Fruit fly (Drosophila melanogaster): ENCODE measurements around the gene Spn75F.

Spn75F gene

dm6 chr3L:19151938-19152517 lies 22.6 kb upstream of the Spn75F start:
- peak; percentile 15 for TF ChIP-seq Smox (GFP tag; optimal IDR thresholded peaks at IDR 0.05)
- no peak for TF ChIP-seq CG3032 (tag; optimal IDR thresholded peaks at IDR 0.05)
- no peak for TF ChIP-seq CG11762 (GFP tag; optimal IDR thresholded peaks at IDR 0.05; ENCODE audit: insufficient read depth)
- no peak for TF ChIP-seq CG32006 (GFP tag; optimal IDR thresholded peaks at IDR 0.05)
- TF ChIP-seq CG10669 (GFP tag; optimal IDR thresholded peaks at IDR 0.05): no peak
- TF ChIP-seq CG31627 (GFP tag; optimal IDR thresholded peaks at IDR 0.05): no peak
- no peak for TF ChIP-seq spab (GFP tag; optimal IDR thresholded peaks at IDR 0.05)
- TF ChIP-seq CG6792 (GFP tag; optimal IDR thresholded peaks at IDR 0.05): no peak
- peak; percentile 42 for TF ChIP-seq Eip78C (GFP tag)
- no peak for TF ChIP-seq Ets21C (GFP tag; optimal IDR thresholded peaks at IDR 0.05)
- TF ChIP-seq Ets96B (tag; optimal IDR thresholded peaks at IDR 0.05): no peak
- TF ChIP-seq Hr39 (GFP tag; optimal IDR thresholded peaks at IDR 0.05): peak; percentile 5
- no peak for TF ChIP-seq Gug (GFP tag; IDR thresholded peaks at IDR 0.05)
- TF ChIP-seq ss (GFP tag; optimal IDR thresholded peaks at IDR 0.05): no peak
- no peak for TF ChIP-seq CG6854 (GFP tag; optimal IDR thresholded peaks at IDR 0.05)
- TF ChIP-seq esn (GFP tag; optimal IDR thresholded peaks at IDR 0.05): no peak
- TF ChIP-seq Lpt (GFP tag; optimal IDR thresholded peaks at IDR 0.05): no peak
- TF ChIP-seq CG11294 (GFP tag; IDR thresholded peaks at IDR 0.05): no peak
- TF ChIP-seq Met (GFP tag; optimal IDR thresholded peaks at IDR 0.05): no peak
- peak; percentile 30 for TF ChIP-seq svp (GFP tag)
- no peak for TF ChIP-seq CG3919 (GFP tag; optimal IDR thresholded peaks at IDR 0.05)
- no peak for TF ChIP-seq CG8319 (GFP tag; optimal IDR thresholded peaks at IDR 0.05)
- no peak for TF ChIP-seq salr (GFP tag; optimal IDR thresholded peaks at IDR 0.05)
- no peak for TF ChIP-seq CG6276 (GFP tag; optimal IDR thresholded peaks at IDR 0.05)

DNA sequence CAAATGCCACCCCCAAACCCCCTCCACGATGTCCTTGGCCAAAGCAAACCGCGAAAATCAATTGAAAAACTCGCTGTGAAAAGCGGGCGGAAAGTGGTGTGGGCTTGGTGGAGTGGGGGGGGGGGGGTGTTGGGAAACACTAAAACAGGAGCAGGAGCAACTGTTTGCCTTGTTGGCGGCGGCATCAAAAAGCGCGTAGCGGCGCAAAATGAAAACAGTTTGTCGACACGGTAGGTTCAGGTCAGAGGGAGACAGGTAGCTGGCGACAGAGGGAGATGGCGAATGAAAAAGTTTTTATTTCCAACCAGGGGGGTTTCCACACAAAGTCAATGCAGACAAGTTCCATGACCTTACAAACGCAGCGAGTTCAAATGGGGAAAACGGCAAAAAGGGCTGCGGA lies 21.5 kb upstream of the Spn75F start:
- no peak for TF ChIP-seq CG3032 (tag; optimal IDR thresholded peaks at IDR 0.05)

DNA sequence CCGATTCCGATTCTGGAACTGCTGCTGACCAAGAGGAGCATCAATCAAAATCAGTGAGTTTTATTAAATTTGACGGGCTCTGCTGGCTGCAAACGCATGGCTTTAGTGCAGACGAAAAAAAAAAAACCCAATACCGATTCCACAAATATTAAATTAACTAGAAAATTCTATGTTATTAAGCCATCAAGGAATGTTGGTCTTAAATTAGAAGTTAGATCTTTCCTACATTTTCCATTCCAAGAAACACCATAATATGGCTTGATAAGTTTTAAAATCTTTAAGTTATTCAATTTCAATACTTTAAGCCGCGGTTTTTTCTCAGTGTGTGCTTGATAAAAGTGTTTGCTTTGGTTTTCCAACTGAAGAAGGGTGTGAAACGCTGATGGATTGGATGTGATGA lies 17.7 kb upstream of the Spn75F start:
- TF ChIP-seq Met (GFP tag; optimal IDR thresholded peaks at IDR 0.05): peak; percentile 16
- TF ChIP-seq achi (GFP tag; optimal IDR thresholded peaks at IDR 0.05): peak; percentile 20
- TF ChIP-seq esn (GFP tag; optimal IDR thresholded peaks at IDR 0.05): peak; percentile 9
- TF ChIP-seq CG11902 (GFP tag; optimal IDR thresholded peaks at IDR 0.05): no peak
- peak; percentile 82 for TF ChIP-seq Eip78C (GFP tag)
- TF ChIP-seq Eip75B (GFP tag; optimal IDR thresholded peaks at IDR 0.05): no peak
- peak; percentile 40 for TF ChIP-seq svp (GFP tag)

DNA sequence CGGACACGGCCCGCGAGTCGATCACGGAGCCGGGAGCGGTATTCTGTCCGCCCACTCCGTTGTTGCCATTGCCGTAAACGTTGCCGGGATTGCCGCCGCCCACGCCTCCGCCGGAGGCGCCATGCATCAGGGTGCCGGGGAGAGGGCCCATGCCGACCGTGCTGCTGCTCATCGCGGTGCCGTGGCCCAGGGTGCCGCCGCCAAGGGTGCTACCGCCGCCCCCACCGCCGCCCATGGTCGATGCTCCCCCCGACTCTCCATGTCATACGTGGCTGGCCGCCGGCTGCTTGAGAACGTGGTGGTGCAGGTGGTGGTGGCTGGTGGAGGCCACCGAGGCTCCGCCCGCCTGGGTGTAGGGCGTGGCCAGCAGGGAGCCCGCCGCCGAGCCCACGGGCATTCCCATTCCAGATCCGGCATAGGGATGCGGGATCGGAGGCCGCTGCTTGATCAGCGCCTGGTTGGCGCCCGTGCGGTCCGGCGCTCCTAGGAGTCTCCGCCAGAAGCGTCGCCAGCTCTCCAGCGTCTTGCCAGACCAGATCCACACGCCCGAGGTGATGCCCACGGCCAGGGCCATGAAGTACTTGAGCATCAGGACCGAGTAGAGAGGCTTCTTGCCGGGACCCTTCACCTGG lies 14.6 kb upstream of the Spn75F start:
- TF ChIP-seq Sox102F (GFP tag; optimal IDR thresholded peaks at IDR 0.05) (no peak), fkh (GFP tag; optimal IDR thresholded peaks at IDR 0.05) (no peak), CG6808 (GFP tag; optimal IDR thresholded peaks at IDR 0.05) (no peak), net (GFP tag; optimal IDR thresholded peaks at IDR 0.05) (no peak), CG8319 (GFP tag; optimal IDR thresholded peaks at IDR 0.05) (no peak), Hr38 (GFP tag; optimal IDR thresholded peaks at IDR 0.05) (no peak), CG16779 (tag; optimal IDR thresholded peaks at IDR 0.05) (no peak), Lpt (GFP tag; optimal IDR thresholded peaks at IDR 0.05) (no peak), CG6854 (GFP tag; optimal IDR thresholded peaks at IDR 0.05) (no peak), CG3919 (GFP tag; optimal IDR thresholded peaks at IDR 0.05) (no peak), dsx (GFP tag; optimal IDR thresholded peaks at IDR 0.05; ENCODE audit: poor library complexity, severe bottlenecking) (no peak), Eip78C (GFP tag) (no peak), CG31627 (GFP tag; optimal IDR thresholded peaks at IDR 0.05) (no peak)

All from whole organism, prepupa.